Fruit fly (Drosophila melanogaster) Kc167 (cell line): ENCODE measurements around the gene Cp7Fb.

Source experiments
- Myc ChIP-seq: fragments of >200 bp; optimal IDR thresholded peaks from 2 replicates; lab custom pipeline; 2017; ENCODE audit warnings: missing external identifiers
- Sin3A ChIP-seq: fragments of >200 bp; optimal IDR thresholded peaks from 2 replicates; lab custom pipeline; 2018; ENCODE audit warnings: missing external identifiers
- h ChIP-seq: fragments of >200 bp; optimal IDR thresholded peaks from 3 replicates; lab custom pipeline; 2018; ENCODE audit warnings: missing external identifiers
- psq ChIP-seq: fragments of >200 bp; optimal IDR thresholded peaks from 2 replicates; lab custom pipeline; 2017; ENCODE audit warnings: missing external identifiers

dm6 chrX:8496362-8496761, 22.7 kb downstream of the Cp7Fb start:
- TF ChIP-seq psq = no peak
- TF ChIP-seq h (lab: Kevin White, UChicago) = no peak
- TF ChIP-seq Myc = no peak
- no peak for TF ChIP-seq Sin3A (lab: Kevin White, UChicago)
